Fruit fly (Drosophila melanogaster) whole organism, prepupa: ENCODE results near the gene CG42571.

Experiments
- Blimp-1 ChIP-seq: fragments of 200-800 bp; sonication (Bioruptor generic); optimal IDR thresholded peaks from 3 replicates; lab custom pipeline; 2017; ENCODE audit warnings: missing biosample characterization, missing genetic modification characterization, mild to moderate bottlenecking, moderate library complexity, missing genetic modification reagents
- CG10669 ChIP-seq: fragments of 200-800 bp; sonication (Bioruptor generic); optimal IDR thresholded peaks from 3 replicates; lab custom pipeline; 2018; ENCODE audit warnings: missing biosample characterization, mild to moderate bottlenecking, missing genetic modification characterization, moderate library complexity
- CG11294 ChIP-seq: fragments of 200-800 bp; sonication (Bioruptor generic); IDR thresholded peaks from 2 replicates; pipeline ENCODE4 v1.3.6; 2022; ENCODE audit warnings: missing biosample characterization, missing genetic modification characterization
- CG11902 ChIP-seq: fragments of 200-800 bp; sonication (Bioruptor generic); optimal IDR thresholded peaks from 3 replicates; lab custom pipeline; 2016; ENCODE audit warnings: missing biosample characterization, missing genetic modification characterization
- CG15336 ChIP-seq: fragments of 200-800 bp; sonication (Bioruptor generic); IDR thresholded peaks from 2 replicates; pipeline ENCODE4 v1.3.6; 2022; ENCODE audit warnings: missing biosample characterization, missing genetic modification characterization
- CG1621 ChIP-seq: fragments of 200-800 bp; sonication (Bioruptor generic); optimal IDR thresholded peaks from 3 replicates; lab custom pipeline; 2018; ENCODE audit warnings: missing biosample characterization, mild to moderate bottlenecking, missing genetic modification characterization
- CG16779 ChIP-seq: fragments of 200-800 bp; sonication (Bioruptor generic); optimal IDR thresholded peaks from 3 replicates; lab custom pipeline; 2017; ENCODE audit warnings: missing biosample characterization, mild to moderate bottlenecking, missing genetic modification characterization
- CG32006 ChIP-seq: fragments of 200-800 bp; sonication (Bioruptor generic); optimal IDR thresholded peaks from 3 replicates; lab custom pipeline; 2017; ENCODE audit warnings: missing biosample characterization, mild to moderate bottlenecking, missing genetic modification characterization
- CG3919 ChIP-seq: fragments of 200-800 bp; sonication (Bioruptor generic); optimal IDR thresholded peaks from 3 replicates; lab custom pipeline; 2016; ENCODE audit warnings: missing biosample characterization, missing genetic modification characterization
- CG4318 ChIP-seq: fragments of 200-800 bp; sonication (Bioruptor generic); optimal IDR thresholded peaks from 3 replicates; lab custom pipeline; 2017; ENCODE audit warnings: missing biosample characterization, mild to moderate bottlenecking, missing genetic modification characterization
- CG6792 ChIP-seq: fragments of 200-800 bp; sonication (Bioruptor generic); optimal IDR thresholded peaks from 3 replicates; lab custom pipeline; 2016; ENCODE audit warnings: missing biosample characterization, missing genetic modification characterization
- CG6808 ChIP-seq: fragments of 200-800 bp; sonication (Bioruptor generic); optimal IDR thresholded peaks from 3 replicates; lab custom pipeline; 2017; ENCODE audit warnings: missing biosample characterization, missing genetic modification characterization, mild to moderate bottlenecking, moderate library complexity, missing genetic modification reagents
- CG7368 ChIP-seq: fragments of 200-800 bp; sonication (Bioruptor generic); optimal IDR thresholded peaks from 3 replicates; lab custom pipeline; 2016; ENCODE audit warnings: missing biosample characterization, missing genetic modification characterization
- CG8119 ChIP-seq: fragments of 200-800 bp; sonication (Bioruptor generic); IDR thresholded peaks from 3 replicates; pipeline ENCODE4 v1.3.6; 2022; ENCODE audit warnings: missing biosample characterization, missing genetic modification characterization
- CG8319 ChIP-seq: fragments of 200-800 bp; sonication (Bioruptor generic); optimal IDR thresholded peaks from 3 replicates; lab custom pipeline; 2016; ENCODE audit warnings: missing biosample characterization, missing genetic modification characterization
- CG9139 ChIP-seq: fragments of 200-800 bp; sonication (Bioruptor generic); optimal IDR thresholded peaks from 3 replicates; lab custom pipeline; 2017; ENCODE audit warnings: missing biosample characterization, mild to moderate bottlenecking, missing genetic modification characterization
- Eip75B ChIP-seq: fragments of 200-800 bp; sonication (Bioruptor generic); optimal IDR thresholded peaks from 3 replicates; lab custom pipeline; 2016; ENCODE audit warnings: missing biosample characterization, missing genetic modification characterization
- Eip78C ChIP-seq: fragments of 200-800 bp; sonication (Bioruptor generic); peaks from one replicate; lab custom pipeline; 2016; ENCODE audit warnings: missing biosample characterization, missing genetic modification characterization
- Ets96B ChIP-seq: fragments of 200-800 bp; optimal IDR thresholded peaks from 2 replicates; lab custom pipeline; 2019; ENCODE audit warnings: missing biosample characterization, mild to moderate bottlenecking, missing genetic modification characterization, moderate library complexity
- Gug ChIP-seq: fragments of 200-800 bp; sonication (Bioruptor generic); IDR thresholded peaks from 2 replicates; pipeline ENCODE4 v1.3.6; 2022; ENCODE audit warnings: missing biosample characterization, missing genetic modification characterization
- Hr38 ChIP-seq: sonication (Bioruptor generic); optimal IDR thresholded peaks from 2 replicates; lab custom pipeline; 2016; ENCODE audit warnings: missing biosample characterization, missing genetic modification characterization
- Hr39 ChIP-seq: fragments of 200-800 bp; sonication (Bioruptor generic); optimal IDR thresholded peaks from 2 replicates; lab custom pipeline; 2016; ENCODE audit warnings: missing biosample characterization, missing genetic modification characterization
- Hr4 ChIP-seq: fragments of 200-800 bp; sonication (Bioruptor generic); optimal IDR thresholded peaks from 3 replicates; lab custom pipeline; 2016; ENCODE audit warnings: missing biosample characterization, missing genetic modification characterization
- Met ChIP-seq: fragments of 200-800 bp; sonication (Bioruptor generic); optimal IDR thresholded peaks from 3 replicates; lab custom pipeline; 2016; ENCODE audit warnings: missing biosample characterization, missing genetic modification characterization
- OdsH ChIP-seq: fragments of 200-800 bp; sonication (Bioruptor generic); optimal IDR thresholded peaks from 3 replicates; lab custom pipeline; 2016; ENCODE audit warnings: missing biosample characterization, missing genetic modification characterization
- Smox ChIP-seq: fragments of 200-800 bp; sonication (Bioruptor generic); optimal IDR thresholded peaks from 3 replicates; lab custom pipeline; 2016; ENCODE audit warnings: missing biosample characterization, missing genetic modification characterization
- Sox102F ChIP-seq: fragments of 200-800 bp; sonication (Bioruptor generic); optimal IDR thresholded peaks from 2 replicates; lab custom pipeline; 2016; ENCODE audit warnings: missing biosample characterization, mild to moderate bottlenecking, missing genetic modification characterization
- Sox14 ChIP-seq: fragments of 200-800 bp; sonication (Bioruptor generic); optimal IDR thresholded peaks from 3 replicates; lab custom pipeline; 2016; ENCODE audit warnings: missing biosample characterization, missing genetic modification characterization
- achi ChIP-seq: fragments of 200-800 bp; sonication (Bioruptor generic); optimal IDR thresholded peaks from 3 replicates; lab custom pipeline; 2016; ENCODE audit warnings: missing biosample characterization, missing genetic modification characterization
- acj6 ChIP-seq: fragments of 200-800 bp; sonication (Bioruptor generic); optimal IDR thresholded peaks from 3 replicates; lab custom pipeline; 2016; ENCODE audit warnings: missing biosample characterization, missing genetic modification characterization
- cyc ChIP-seq: fragments of 200-800 bp; sonication (Bioruptor generic); optimal IDR thresholded peaks from 3 replicates; lab custom pipeline; 2016; ENCODE audit warnings: missing biosample characterization, missing genetic modification characterization
- dsx ChIP-seq: fragments of 200-800 bp; optimal IDR thresholded peaks from 3 replicates; lab custom pipeline; 2019; ENCODE audit warnings: missing biosample characterization, mild to moderate bottlenecking, missing genetic modification characterization, moderate library complexity; ENCODE audit not compliant: poor library complexity, severe bottlenecking
- esn ChIP-seq: fragments of 200-800 bp; sonication (Bioruptor generic); optimal IDR thresholded peaks from 2 replicates; lab custom pipeline; 2016; ENCODE audit warnings: missing biosample characterization, mild to moderate bottlenecking, missing genetic modification characterization, moderate library complexity
- fd59A ChIP-seq: fragments of 200-800 bp; sonication (Bioruptor generic); optimal IDR thresholded peaks from 2 replicates; lab custom pipeline; 2017; ENCODE audit warnings: missing biosample characterization, mild to moderate bottlenecking, missing genetic modification characterization, missing genetic modification reagents
- fkh ChIP-seq: fragments of 200-800 bp; sonication (Bioruptor generic); optimal IDR thresholded peaks from 3 replicates; lab custom pipeline; 2017; ENCODE audit warnings: missing biosample characterization, mild to moderate bottlenecking, missing genetic modification characterization, moderate library complexity
- net ChIP-seq: fragments of 200-800 bp; sonication (Bioruptor generic); optimal IDR thresholded peaks from 3 replicates; lab custom pipeline; 2016; ENCODE audit warnings: missing biosample characterization, missing genetic modification characterization
- ss ChIP-seq, 2 experiments: fragments of 200-800 bp; sonication (Bioruptor generic); optimal IDR thresholded peaks; 2 replicates in 1 of 2; 3 replicates in 1 of 2; lab custom pipeline; 2017 to 2018; ENCODE audit warnings: mild to moderate bottlenecking in 2 of 2, missing biosample characterization in 2 of 2, missing genetic modification characterization in 2 of 2, moderate library complexity in 1 of 2
- svp ChIP-seq: fragments of 200-800 bp; sonication (Bioruptor generic); peaks from one replicate; lab custom pipeline; 2016; ENCODE audit warnings: missing biosample characterization, missing genetic modification characterization
- vri ChIP-seq: fragments of 200-800 bp; sonication (Bioruptor generic); optimal IDR thresholded peaks from 3 replicates; lab custom pipeline; 2016; ENCODE audit warnings: missing biosample characterization, mild to moderate bottlenecking, missing genetic modification characterization

CG42571 gene

DNA sequence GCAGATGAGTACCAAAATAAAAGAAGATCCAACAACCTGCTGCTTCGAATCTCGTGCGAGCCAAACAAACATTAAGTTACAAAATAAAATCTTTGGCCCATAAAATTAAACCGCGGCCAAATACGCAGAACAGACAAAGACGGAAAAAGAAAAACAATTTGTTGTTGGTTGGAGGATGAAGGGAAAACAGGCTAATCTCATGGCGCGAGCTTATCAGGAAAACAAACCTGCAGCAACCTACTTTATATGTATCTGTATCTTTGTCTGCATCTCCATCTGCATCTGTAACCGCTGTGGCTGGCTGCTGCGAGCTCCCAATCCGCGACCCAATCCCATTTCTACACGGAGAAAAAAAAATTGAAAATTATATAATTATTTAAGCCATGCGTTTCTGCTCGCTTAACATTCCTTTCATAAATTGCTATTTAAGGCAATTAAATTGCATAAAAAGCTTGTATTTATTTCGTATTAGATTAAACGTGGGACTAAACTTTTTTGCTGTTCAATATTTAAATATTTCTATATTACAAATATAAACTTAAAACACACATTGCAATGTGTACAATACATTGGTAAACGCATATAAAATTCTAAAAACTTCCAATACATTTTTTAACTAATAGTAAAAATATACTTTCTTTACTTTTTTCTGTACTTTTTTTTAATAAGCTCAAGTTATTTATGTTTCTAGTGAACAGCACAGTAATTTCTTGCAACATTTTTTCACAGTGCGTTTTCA, 23.3 kb upstream of the CG42571 start (continued):
- TF ChIP-seq CG6792 (GFP tag; lab: Kevin White, UChicago) (peak; percentile 33), achi (GFP tag; lab: Kevin White, UChicago) (peak; percentile 54)

DNA sequence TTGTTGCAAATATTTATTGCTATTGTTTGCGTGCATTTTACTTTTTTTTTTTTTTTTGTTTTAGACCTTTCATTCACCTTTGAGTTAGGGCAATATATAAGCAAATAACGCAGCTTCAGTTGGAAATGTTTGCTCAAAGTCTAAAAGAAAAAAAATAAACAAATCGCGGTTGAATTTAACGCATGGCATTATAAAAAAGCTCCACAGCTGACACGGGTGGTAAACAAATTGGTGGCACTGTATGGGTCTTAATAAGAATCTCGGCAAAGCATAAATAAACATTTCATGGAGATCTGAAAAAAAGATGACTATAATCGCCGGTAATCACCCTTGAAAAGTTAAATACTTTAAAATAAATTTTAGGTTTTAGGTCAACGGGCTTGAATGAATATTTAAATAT, 21.8 kb upstream of the CG42571 start:
- TF ChIP-seq Eip78C (GFP tag; lab: Kevin White, UChicago) (peak; percentile 69), Gug (GFP tag; lab: Robert Waterston, UW) (no peak), Smox (no peak), cyc (GFP tag; lab: Kevin White, UChicago) (no peak), CG7368 (no peak), esn (GFP tag; lab: Kevin White, UChicago) (no peak), CG4318 (GFP tag; lab: Kevin White, UChicago) (no peak), Hr38 (GFP tag; lab: Kevin White, UChicago) (no peak), CG11902 (no peak), Hr4 (GFP tag; lab: Kevin White, UChicago) (no peak), fkh (peak; percentile 58), CG6808 (GFP tag; lab: Kevin White, UChicago) (no peak), CG6792 (GFP tag; lab: Kevin White, UChicago) (no peak), dsx (GFP tag; lab: Kevin White, UChicago) (no peak), acj6 (GFP tag; lab: Kevin White, UChicago) (no peak), net (GFP tag; lab: Kevin White, UChicago) (no peak), Blimp-1 (no peak)
- TF ChIP-seq, all 60 proteins: peak for 2

DNA sequence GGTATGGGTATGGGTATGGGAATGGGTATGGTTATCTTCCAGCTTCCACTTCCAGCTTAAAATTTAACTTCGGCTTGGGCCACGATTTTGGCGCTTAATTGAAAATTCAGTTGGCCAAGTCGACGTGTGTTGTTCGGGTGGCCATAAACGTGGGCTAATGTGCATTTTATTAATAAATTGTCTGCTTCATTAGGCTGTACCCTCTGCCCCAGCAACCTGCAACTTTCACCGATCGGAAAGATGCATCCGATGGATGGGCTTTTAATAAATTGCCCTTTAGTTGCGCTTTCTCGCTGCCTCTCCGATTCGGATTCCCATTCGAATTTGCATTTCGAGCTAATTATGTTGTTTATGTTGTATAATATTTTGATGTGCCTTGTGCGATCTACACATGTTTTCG, 21.1 kb upstream of the CG42571 start:
- TF ChIP-seq svp (GFP tag; lab: Kevin White, UChicago), result no peak
- peak; percentile 9 for TF ChIP-seq Blimp-1
- TF ChIP-seq CG8119 (GFP tag; lab: Robert Waterston, UW), result no peak
- TF ChIP-seq Eip75B, result no peak
- no peak for TF ChIP-seq vri
- 0 out of 2 replicates have a peak, but pooled peaks have one; percentile 15 for TF ChIP-seq CG15336 (GFP tag; lab: Robert Waterston, UW)
- TF ChIP-seq Eip78C (GFP tag; lab: Kevin White, UChicago), result peak; percentile 4
- TF ChIP-seq CG7368, result no peak

DNA sequence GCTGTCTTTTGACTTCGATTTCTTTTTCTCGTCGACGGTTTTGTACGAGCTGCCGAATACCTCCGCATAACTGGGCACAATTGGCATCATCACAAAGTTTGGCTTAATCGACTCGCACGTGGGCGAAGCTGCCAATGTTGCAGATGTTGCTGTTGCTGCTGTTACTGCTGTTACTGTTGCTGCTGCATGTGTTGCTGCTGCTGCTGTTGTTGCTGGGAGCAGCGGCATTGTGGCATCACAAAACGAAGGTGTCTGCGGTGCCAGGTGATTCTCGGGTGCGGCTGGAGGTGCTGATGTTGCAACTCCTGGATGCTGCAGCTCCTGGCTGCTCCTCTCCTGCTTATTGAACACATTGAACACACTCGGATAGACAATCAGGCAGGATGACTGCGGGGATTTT, 18.3 kb upstream of the CG42571 start:
- TF ChIP-seq CG6808 (GFP tag; lab: Kevin White, UChicago) (no peak), CG3919 (GFP tag; lab: Kevin White, UChicago) (peak; percentile 47), achi (GFP tag; lab: Kevin White, UChicago) (no peak), CG10669 (GFP tag; lab: Kevin White, UChicago) (no peak), Hr38 (GFP tag; lab: Kevin White, UChicago) (no peak), cyc (GFP tag; lab: Kevin White, UChicago) (no peak), Met (GFP tag; lab: Kevin White, UChicago) (no peak), OdsH (GFP tag; lab: Kevin White, UChicago) (no peak), CG32006 (GFP tag; lab: Kevin White, UChicago) (no peak), Ets96B (tag; lab: Kevin White, UChicago) (no peak), svp (GFP tag; lab: Kevin White, UChicago) (peak; percentile 55), fd59A (GFP tag; lab: Kevin White, UChicago) (no peak), dsx (GFP tag; lab: Kevin White, UChicago) (no peak), Gug (GFP tag; lab: Robert Waterston, UW) (no peak), esn (GFP tag; lab: Kevin White, UChicago) (no peak)
- TF ChIP-seq, all 60 proteins: peak for 2

DNA sequence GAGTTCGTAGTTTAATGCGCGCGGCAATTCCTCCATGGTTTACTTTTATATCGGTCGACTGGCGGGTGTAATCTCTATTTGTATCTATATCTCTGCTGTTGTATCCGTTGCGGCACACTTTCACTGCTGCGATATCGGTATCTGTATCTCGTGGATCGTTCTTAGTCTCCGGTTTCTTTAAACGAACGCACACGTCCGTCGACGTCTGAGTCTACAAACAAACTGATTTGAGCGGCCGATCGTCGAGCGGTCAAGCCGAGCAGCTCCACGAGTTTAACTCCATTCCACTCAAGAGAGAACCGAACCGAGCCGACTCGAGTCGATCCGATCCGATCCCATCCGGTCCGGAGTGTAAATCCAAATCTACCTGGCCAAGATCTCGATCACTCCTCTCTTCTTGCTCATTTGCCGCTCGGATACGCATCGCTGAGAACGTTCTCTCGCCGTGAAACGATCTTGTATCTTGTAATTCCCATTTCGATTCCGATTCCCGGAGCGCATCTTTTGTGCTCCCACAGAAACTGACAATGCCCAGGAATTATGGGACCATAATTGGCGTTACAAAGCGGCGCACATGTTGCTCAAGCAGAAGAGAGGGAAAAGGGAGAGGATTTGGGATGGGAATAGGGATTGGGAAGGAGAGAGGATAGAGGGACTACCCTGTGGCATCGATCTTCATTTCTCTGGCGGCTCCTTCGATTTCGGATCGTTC, 16.5 kb upstream of the CG42571 start, which contains the start of gene comm2:
Gene comm2, minus strand, starts transcription at position 225 of the 712 bp plus-strand sequence.
- TF ChIP-seq CG16779 (tag; lab: Kevin White, UChicago), result peak; percentile 30
- TF ChIP-seq CG9139 (GFP tag; lab: Kevin White, UChicago), result no peak
- peak; percentile 9 for TF ChIP-seq achi (GFP tag; lab: Kevin White, UChicago)
- TF ChIP-seq Sox14 (GFP tag; lab: Kevin White, UChicago), result no peak
- peak; percentile 38 for TF ChIP-seq fkh
- TF ChIP-seq Blimp-1, result peak; percentile 39
- TF ChIP-seq CG3919 (GFP tag; lab: Kevin White, UChicago), result peak; percentile 24
- no peak for TF ChIP-seq Hr39 (GFP tag; lab: Kevin White, UChicago)
- TF ChIP-seq CG1621 (tag; lab: Kevin White, UChicago), result peak; percentile 61
- no peak for TF ChIP-seq Gug (GFP tag; lab: Robert Waterston, UW)
- no peak for TF ChIP-seq CG8319
- no peak for TF ChIP-seq Eip75B
- no peak for TF ChIP-seq CG11294 (GFP tag; lab: Robert Waterston, UW)
- peak in 1 of 2 experiments; percentile 15 for TF ChIP-seq ss (GFP tag; optimal IDR thresholded peaks at IDR 0.05; lab: Kevin White, UChicago)
- TF ChIP-seq CG15336 (GFP tag; lab: Robert Waterston, UW), result peak; percentile 22; the same call in 1 of the 2 replicates
- TF ChIP-seq Sox102F, result peak; percentile 33
